Fruit fly (Drosophila melanogaster): ENCODE results near the gene for.

for gene

dm6 chr2L:3576520-3576919 lies 80.2 kb downstream of the for start (continued):
- TF ChIP-seq chif (GFP tag; optimal IDR thresholded peaks at IDR 0.05) (peak in 1 of 2 experiments; percentile 13), hbn (GFP tag; IDR thresholded peaks at IDR 0.05; ENCODE audit: partially characterized antibody) (no peak)

- no peak for TF ChIP-seq CG17359 (tag; optimal IDR thresholded peaks at IDR 0.05)
- TF ChIP-seq CG12071 (GFP tag; optimal IDR thresholded peaks at IDR 0.05) = peak; percentile 7
- TF ChIP-seq CG6175 (GFP tag; IDR thresholded peaks at IDR 0.05) = no peak
- no peak for TF ChIP-seq Elba2 (GFP tag; optimal IDR thresholded peaks at IDR 0.05)
- TF ChIP-seq ttk (GFP tag; IDR thresholded peaks at IDR 0.05) = no peak
- no peak for TF ChIP-seq H15 (GFP tag; IDR thresholded peaks at IDR 0.05)
- no peak for TF ChIP-seq CG11696 (GFP tag; IDR thresholded peaks at IDR 0.05)
- no peak for TF ChIP-seq CG15479 (GFP tag; optimal IDR thresholded peaks at IDR 0.05)
- TF ChIP-seq amos (GFP tag; IDR thresholded peaks at IDR 0.05; ENCODE audit: partially characterized antibody) = no peak
- no peak for TF ChIP-seq slou (GFP tag; optimal IDR thresholded peaks at IDR 0.05)
- 0 out of 2 replicates have a peak, but pooled peaks have one; percentile 37 for TF ChIP-seq dati (GFP tag; IDR thresholded peaks at IDR 0.05)
- TF ChIP-seq so (GFP tag; IDR thresholded peaks at IDR 0.05) = no peak
- no peak for TF ChIP-seq CG12769 (tag; optimal IDR thresholded peaks at IDR 0.05)
- no peak for TF ChIP-seq hbn (GFP tag; IDR thresholded peaks at IDR 0.05; ENCODE audit: partially characterized antibody)
- no peak for TF ChIP-seq ara (GFP tag; IDR thresholded peaks at IDR 0.05)
- TF ChIP-seq CG5180 (GFP tag; optimal IDR thresholded peaks at IDR 0.05) = no peak
- TF ChIP-seq Oli (tag; optimal IDR thresholded peaks at IDR 0.05) = peak; percentile 16
- TF ChIP-seq sd (tag; optimal IDR thresholded peaks at IDR 0.05) = no peak
- TF ChIP-seq Ssrp (tag; optimal IDR thresholded peaks at IDR 0.05) = no peak
- no peak for TF ChIP-seq Dad (GFP tag; optimal IDR thresholded peaks at IDR 0.05)
- TF ChIP-seq chif (GFP tag; optimal IDR thresholded peaks at IDR 0.05) = no peak
- no peak for TF ChIP-seq CG6791 (GFP tag; IDR thresholded peaks at IDR 0.05; ENCODE audit: partially characterized antibody)
- peak; percentile 17 for TF ChIP-seq CG10267 (tag; optimal IDR thresholded peaks at IDR 0.05)
- no peak for TF ChIP-seq CG4360 (GFP tag; IDR thresholded peaks at IDR 0.05)
- TF ChIP-seq MESR4 (GFP tag; optimal IDR thresholded peaks at IDR 0.05) = no peak
- TF ChIP-seq Xrp1 (GFP tag; IDR thresholded peaks at IDR 0.05) = peak; percentile 33; the same call in 1 of the 2 replicates
- no peak for TF ChIP-seq CG2889 (GFP tag; IDR thresholded peaks at IDR 0.05)
- no peak for TF ChIP-seq pnt (GFP tag; optimal IDR thresholded peaks at IDR 0.05)
- TF ChIP-seq maf-S (GFP tag; optimal IDR thresholded peaks at IDR 0.05) = no peak
- no peak for TF ChIP-seq sug (tag; optimal IDR thresholded peaks at IDR 0.05)
- no peak for TF ChIP-seq ato (GFP tag; IDR thresholded peaks at IDR 0.05; ENCODE audit: partially characterized antibody)
- no peak for TF ChIP-seq sisA (GFP tag; IDR thresholded peaks at IDR 0.05)
- TF ChIP-seq Ravus (GFP tag; IDR thresholded peaks at IDR 0.05) = no peak
- TF ChIP-seq Chrac-16 (GFP tag; optimal IDR thresholded peaks at IDR 0.05) = no peak
- no peak for TF ChIP-seq Aef1 (GFP tag; IDR thresholded peaks at IDR 0.05)
- peak; percentile 84 for TF ChIP-seq sens (GFP tag)
- no peak for TF ChIP-seq CG33213 (GFP tag; optimal IDR thresholded peaks at IDR 0.05)
- peak; percentile 14 for TF ChIP-seq CG4424 (GFP tag; optimal IDR thresholded peaks at IDR 0.05)
- TF ChIP-seq CG11723 (GFP tag; optimal IDR thresholded peaks at IDR 0.05) = no peak
- no peak for TF ChIP-seq sens-2 (GFP tag; IDR thresholded peaks at IDR 0.05)
- no peak for TF ChIP-seq jumu (GFP tag; optimal IDR thresholded peaks at IDR 0.05)
- TF ChIP-seq CG6272 (GFP tag; IDR thresholded peaks at IDR 0.05) = no peak
- TF ChIP-seq Neu2 (GFP tag; optimal IDR thresholded peaks at IDR 0.05; ENCODE audit: borderline replicate concordance) = no peak
- no peak for TF ChIP-seq dm (GFP tag; optimal IDR thresholded peaks at IDR 0.05)
- no peak for TF ChIP-seq Hmx (GFP tag; optimal IDR thresholded peaks at IDR 0.05)
- TF ChIP-seq crol (GFP tag; IDR thresholded peaks at IDR 0.05) = 0 out of 2 replicates have a peak, but pooled peaks have one; percentile 21
- TF ChIP-seq Meics (GFP tag; optimal IDR thresholded peaks at IDR 0.05) = no peak
- no peak for TF ChIP-seq psq (GFP tag; optimal IDR thresholded peaks at IDR 0.05)
These were observed 80.9 kb downstream of the for start, which contains the start of gene CG43815 for dm6 chr2L:3575679-3576442. TSS of gene CG43815 (plus strand) at chr2L:3576210.
